Worm (Caenorhabditis elegans): ENCODE results near the gene C37C3.10.

DNA sequence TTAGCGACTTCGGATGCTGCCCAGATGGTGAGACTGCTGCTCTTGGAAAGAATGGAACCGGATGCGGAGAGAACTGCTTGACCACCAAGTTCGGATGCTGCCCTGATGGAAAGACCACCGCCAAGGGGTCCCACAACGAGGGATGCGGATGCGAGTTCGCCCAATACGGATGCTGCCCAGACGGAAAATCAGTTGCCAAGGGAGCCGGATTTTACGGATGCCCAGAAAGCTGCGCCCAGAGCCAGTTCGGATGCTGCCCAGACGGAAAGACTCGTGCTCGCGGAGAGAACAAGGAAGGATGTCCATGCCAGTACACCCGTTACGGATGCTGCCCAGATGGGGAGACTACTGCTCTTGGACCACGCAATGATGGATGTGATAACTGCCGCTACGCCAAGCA, 31.9 kb downstream of the C37C3.10 start:
- TF ChIP-seq zip-8 (tag; optimal IDR thresholded peaks at IDR 0.05): no peak
- TF ChIP-seq snpc-4 (tag; optimal IDR thresholded peaks at IDR 0.05): no peak
- no peak for TF ChIP-seq unc-62 (GFP tag; optimal IDR thresholded peaks at IDR 0.05)
- TF ChIP-seq lin-13 (tag; optimal IDR thresholded peaks at IDR 0.05): no peak
- no peak for TF ChIP-seq cnd-1 (tag; optimal IDR thresholded peaks at IDR 0.05)
- no peak for TF ChIP-seq nhr-28 (tag; optimal IDR thresholded peaks at IDR 0.05)
- no peak for TF ChIP-seq unc-39 (tag; optimal IDR thresholded peaks at IDR 0.05)
- no peak for TF ChIP-seq nhr-237 (tag; optimal IDR thresholded peaks at IDR 0.05)
- TF ChIP-seq ces-1 (GFP tag; optimal IDR thresholded peaks at IDR 0.05): no peak
- no peak for TF ChIP-seq ztf-11 (tag; optimal IDR thresholded peaks at IDR 0.05)
- no peak for TF ChIP-seq M03D4.4 (tag; optimal IDR thresholded peaks at IDR 0.05)
